Worm (Caenorhabditis elegans) whole organism, L4 larva: ENCODE results near the gene Y54G2A.48.

ENCODE experiments used
- F26F4.8 ChIP-seq: fragments of 200-800 bp; sonication (Bioruptor generic); conservative IDR thresholded peaks from 2 replicates; pipeline ENCODE4 v1.3.6; 2022; ENCODE audit warnings: missing genetic modification characterization, missing compliant biosample characterization
- F37D6.2 ChIP-seq: sonication (generic microtip); optimal IDR thresholded peaks from 2 replicates; lab custom pipeline; 2016; ENCODE audit warnings: mild to moderate bottlenecking, missing genetic modification characterization, missing compliant biosample characterization
- R02D3.7 ChIP-seq: fragments of 150-350 bp; sonication (generic microtip); optimal IDR thresholded peaks from 3 replicates; lab custom pipeline; 2014; ENCODE audit warnings: missing biosample characterization, missing genetic modification characterization
- T26A8.4 ChIP-seq: fragments of 200-800 bp; sonication (Bioruptor generic); IDR thresholded peaks from 2 replicates; pipeline ENCODE4 v1.3.6; 2022; ENCODE audit warnings: missing genetic modification characterization, missing compliant biosample characterization
- ZK337.2 ChIP-seq: fragments of 200-800 bp; sonication (Bioruptor generic); IDR thresholded peaks from 2 replicates; pipeline ENCODE4 v1.3.6; 2022; ENCODE audit warnings: missing genetic modification reagents, missing genetic modification characterization, missing compliant biosample characterization
- ZK546.5 ChIP-seq, 2 experiments: sonication (generic microtip); optimal IDR thresholded peaks; 2 replicates each; lab custom pipeline; 2017; ENCODE audit warnings: missing biosample characterization in 2 of 2, missing genetic modification characterization in 2 of 2
- arid-1 ChIP-seq: fragments of 200-800 bp; sonication (Bioruptor generic); conservative IDR thresholded peaks from 2 replicates; pipeline ENCODE4 v1.3.6; 2022; ENCODE audit warnings: missing genetic modification reagents, missing genetic modification characterization, missing compliant biosample characterization
- ceh-20 ChIP-seq: fragments of 200-800 bp; sonication (Bioruptor generic); IDR thresholded peaks from 2 replicates; pipeline ENCODE4 v1.3.6; 2022; ENCODE audit warnings: missing genetic modification reagents, missing genetic modification characterization, missing compliant biosample characterization
- ces-1 ChIP-seq: fragments of 150-350 bp; sonication (generic microtip); optimal IDR thresholded peaks from 4 replicates; lab custom pipeline; 2014; ENCODE audit warnings: missing biosample characterization, missing genetic modification reagents, missing genetic modification characterization
- daf-16 ChIP-seq, 3 experiments: sonication (generic microtip); optimal IDR thresholded peaks; 2 replicates each; lab custom pipeline; 2016 to 2017; ENCODE audit warnings: missing genetic modification characterization in 3 of 3, missing genetic modification reagents in 3 of 3, mild to moderate bottlenecking in 2 of 3, missing compliant biosample characterization in 2 of 3, missing biosample characterization in 1 of 3, moderate library complexity in 1 of 3
- dmd-6 ChIP-seq: fragments of 200-800 bp; sonication (Bioruptor generic); IDR thresholded peaks from 2 replicates; pipeline ENCODE4 v1.3.6; 2022; ENCODE audit warnings: missing genetic modification reagents, missing genetic modification characterization, missing compliant biosample characterization
- dmd-8 ChIP-seq: fragments of 200-800 bp; sonication (Bioruptor generic); IDR thresholded peaks from 2 replicates; pipeline ENCODE4 v1.3.6; 2022; ENCODE audit warnings: missing genetic modification characterization, missing compliant biosample characterization
- dmd-9 ChIP-seq: fragments of 200-800 bp; sonication (Bioruptor generic); IDR thresholded peaks from 2 replicates; pipeline ENCODE4 v1.3.6; 2022; ENCODE audit warnings: missing genetic modification reagents, missing genetic modification characterization, missing compliant biosample characterization
- duxl-1 ChIP-seq: sonication (generic microtip); optimal IDR thresholded peaks from 2 replicates; lab custom pipeline; 2016; ENCODE audit warnings: mild to moderate bottlenecking, missing genetic modification characterization, moderate library complexity, missing compliant biosample characterization; ENCODE audit not compliant: poor library complexity
- dve-1 ChIP-seq: sonication (generic microtip); optimal IDR thresholded peaks from 2 replicates; lab custom pipeline; 2017; ENCODE audit warnings: antibody characterized with exemption, mild to moderate bottlenecking, missing genetic modification characterization, missing compliant biosample characterization; ENCODE audit not compliant: insufficient read depth
- egl-27 ChIP-seq: sonication (generic microtip); optimal IDR thresholded peaks from 3 replicates; lab custom pipeline; 2017; ENCODE audit warnings: missing biosample characterization, missing genetic modification reagents, missing genetic modification characterization
- gei-8 ChIP-seq: fragments of 200-800 bp; sonication (Bioruptor generic); optimal IDR thresholded peaks from 2 replicates; lab custom pipeline; 2018; ENCODE audit warnings: mild to moderate bottlenecking, missing genetic modification characterization, missing compliant biosample characterization
- hif-1 ChIP-seq, 2 experiments: sonication (generic microtip); optimal IDR thresholded peaks; 2 replicates each; lab custom pipeline; 2016 to 2017; ENCODE audit warnings: missing compliant biosample characterization in 2 of 2, missing genetic modification characterization in 2 of 2, missing genetic modification reagents in 2 of 2, missing genotype in 2 of 2, mild to moderate bottlenecking in 1 of 2
- hlh-11 ChIP-seq: fragments of 200-800 bp; sonication (Bioruptor generic); optimal IDR thresholded peaks from 2 replicates; lab custom pipeline; 2018; ENCODE audit warnings: mild to moderate bottlenecking, missing genetic modification characterization, missing compliant biosample characterization
- lim-7 ChIP-seq: fragments of 200-800 bp; sonication (Bioruptor generic); IDR thresholded peaks from 2 replicates; pipeline ENCODE4 v1.3.6; 2022; ENCODE audit warnings: missing genetic modification characterization, missing compliant biosample characterization
- lin-1 ChIP-seq: fragments of 200-800 bp; sonication (Bioruptor generic); IDR thresholded peaks from 2 replicates; pipeline ENCODE4 v1.3.6; 2022; ENCODE audit warnings: missing genetic modification reagents, missing genetic modification characterization, missing compliant biosample characterization
- lin-39 ChIP-seq: fragments of 150-350 bp; optimal IDR thresholded peaks from 2 replicates; lab custom pipeline; 2014; ENCODE audit warnings: missing biosample characterization, missing genetic modification reagents, missing genetic modification characterization
- madf-5 ChIP-seq, 2 experiments: fragments of 200-800 bp; sonication (Bioruptor generic); IDR thresholded peaks; 2 replicates each; pipeline ENCODE4 v1.3.6; 2022; ENCODE audit warnings: missing compliant biosample characterization in 2 of 2, missing genetic modification characterization in 2 of 2
- nhr-10 ChIP-seq: fragments of 150-350 bp; optimal IDR thresholded peaks from 2 replicates; lab custom pipeline; 2014; ENCODE audit warnings: missing biosample characterization, missing genetic modification characterization
- nhr-11 ChIP-seq: fragments of 150-350 bp; optimal IDR thresholded peaks from 2 replicates; lab custom pipeline; 2014; ENCODE audit warnings: missing biosample characterization, missing genetic modification characterization
- nhr-25 ChIP-seq: sonication (generic microtip); optimal IDR thresholded peaks from 2 replicates; lab custom pipeline; 2017; ENCODE audit warnings: missing genetic modification characterization, mild to moderate bottlenecking, missing compliant biosample characterization, antibody characterized with exemption, moderate library complexity, borderline replicate concordance; ENCODE audit not compliant: insufficient read depth
- nhr-28 ChIP-seq: fragments of 150-350 bp; optimal IDR thresholded peaks from 2 replicates; lab custom pipeline; 2014; ENCODE audit warnings: missing biosample characterization, missing genetic modification characterization
- pqm-1 ChIP-seq: sonication (generic microtip); optimal IDR thresholded peaks from 2 replicates; lab custom pipeline; 2017; ENCODE audit warnings: missing biosample characterization, missing genetic modification characterization
- snpc-1.2 ChIP-seq: fragments of 200-800 bp; sonication (Bioruptor generic); IDR thresholded peaks from 2 replicates; pipeline ENCODE4 v1.3.6; 2022; ENCODE audit warnings: missing genetic modification reagents, missing genetic modification characterization, missing compliant biosample characterization
- tra-1 ChIP-seq: fragments of 200-800 bp; sonication (Bioruptor generic); IDR thresholded peaks from 2 replicates; pipeline ENCODE4 v1.3.6; 2022; ENCODE audit warnings: missing genetic modification reagents, missing genetic modification characterization, missing compliant biosample characterization
- unc-130 ChIP-seq: sonication (generic microtip); optimal IDR thresholded peaks from 2 replicates; lab custom pipeline; 2016; ENCODE audit warnings: missing genetic modification reagents, missing genetic modification characterization, missing compliant biosample characterization
- vab-7 ChIP-seq: fragments of 200-800 bp; sonication (Bioruptor generic); IDR thresholded peaks from 2 replicates; pipeline ENCODE4 v1.3.6; 2022; ENCODE audit warnings: missing genetic modification reagents, missing genetic modification characterization, missing compliant biosample characterization
- zfp-3 ChIP-seq: fragments of 200-800 bp; sonication (Bioruptor generic); conservative IDR thresholded peaks from 2 replicates; pipeline ENCODE4 v1.3.6; 2022; ENCODE audit warnings: missing genetic modification reagents, missing genetic modification characterization, missing compliant biosample characterization
- ztf-7 ChIP-seq: fragments of 150-350 bp; optimal IDR thresholded peaks from 2 replicates; lab custom pipeline; 2014; ENCODE audit warnings: missing biosample characterization, missing genetic modification characterization

Gene Y54G2A.48

DNA sequence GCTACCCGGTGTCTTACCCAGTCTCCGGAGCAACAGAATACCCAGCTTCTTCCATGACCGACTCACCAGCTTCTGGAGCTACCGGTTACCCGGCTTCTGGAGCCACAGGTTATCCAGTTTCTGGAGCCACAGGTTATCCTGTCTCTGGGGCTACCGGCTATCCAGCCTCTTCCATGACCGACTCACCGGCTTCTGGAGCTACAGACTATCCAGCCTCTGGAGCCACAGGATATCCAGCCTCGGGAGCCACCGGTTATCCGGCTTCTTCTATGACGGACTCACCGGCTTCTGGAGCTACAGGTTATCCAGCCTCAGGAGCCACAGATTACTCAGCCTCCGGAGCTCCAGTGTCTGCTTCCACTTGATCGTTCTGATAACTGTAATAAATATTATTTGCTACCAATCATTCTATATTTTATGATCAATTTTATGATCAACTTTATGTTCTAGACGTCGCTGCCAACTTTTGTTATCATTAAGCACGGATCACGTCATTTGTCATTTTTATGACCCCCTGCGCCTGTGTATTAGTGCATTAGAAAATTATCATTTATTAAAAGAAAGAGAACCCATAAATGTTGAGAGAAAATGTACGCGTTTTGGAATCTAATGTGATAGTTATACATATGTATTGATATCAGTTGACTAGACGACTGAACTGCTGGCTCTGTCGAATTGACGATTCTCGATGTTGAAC, 22.7 kb upstream of the Y54G2A.48 start (continued):
- no peak for TF ChIP-seq lin-39
- no peak for TF ChIP-seq ztf-7 (tag; lab: Kevin White, UChicago)
- TF ChIP-seq ZK337.2 (GFP tag; lab: Robert Waterston, UW) = no peak
- peak; percentile 77 for TF ChIP-seq tra-1 (GFP tag; lab: Robert Waterston, UW)
- no peak for TF ChIP-seq nhr-10 (tag; lab: Kevin White, UChicago)
- TF ChIP-seq dmd-6 (GFP tag; lab: Robert Waterston, UW) = peak; percentile 85
- no peak for TF ChIP-seq egl-27
- peak; percentile 73 for TF ChIP-seq nhr-28 (tag; lab: Kevin White, UChicago)
- no peak for TF ChIP-seq T26A8.4 (GFP tag; lab: Robert Waterston, UW)
- no peak for TF ChIP-seq ces-1 (GFP tag; lab: Kevin White, UChicago)
- TF ChIP-seq, all 104 proteins: peak for 16

ce11 chrIV:2854161-2854560, 21.7 kb upstream of the Y54G2A.48 start:
- no peak for TF ChIP-seq daf-16 (GFP tag; optimal IDR thresholded peaks at IDR 0.05; lab: Kevin White, UChicago)
- peak; percentile 80 for TF ChIP-seq daf-16 (tag; optimal IDR thresholded peaks at IDR 0.05; lab: Kevin White, UChicago)
- peak; percentile 27 for TF ChIP-seq pqm-1 (tag; lab: Kevin White, UChicago)
- TF ChIP-seq dve-1 (tag; lab: Kevin White, UChicago) = peak; percentile 27
- no peak for TF ChIP-seq ZK337.2 (GFP tag; lab: Robert Waterston, UW)
- peak; percentile 67 for TF ChIP-seq dmd-6 (GFP tag; lab: Robert Waterston, UW)
- no peak for TF ChIP-seq dmd-8 (GFP tag; lab: Robert Waterston, UW)
- no peak for TF ChIP-seq ZK546.5 (tag; optimal IDR thresholded peaks at IDR 0.05; lab: Kevin White, UChicago)
- TF ChIP-seq nhr-28 (tag; lab: Kevin White, UChicago) = peak; percentile 27
- TF ChIP-seq hlh-11 (tag; lab: Kevin White, UChicago) = peak; percentile 43
- TF ChIP-seq zfp-3 = no peak
- TF ChIP-seq, all 104 proteins: peak for 6

ce11 chrIV:2853164-2853563, 20.7 kb upstream of the Y54G2A.48 start, which contains the start of gene Y54G2A.49:
Gene Y54G2A.49, minus strand, starts transcription at chrIV:2853264.
- TF ChIP-seq ZK337.2 (GFP tag; lab: Robert Waterston, UW) (no peak), nhr-25 (tag; lab: Kevin White, UChicago) (no peak), nhr-11 (tag; lab: Kevin White, UChicago) (no peak), pqm-1 (tag; lab: Kevin White, UChicago) (no peak), hif-1 (tag; optimal IDR thresholded peaks at IDR 0.05; lab: Kevin White, UChicago) (no peak), lim-7 (GFP tag; lab: Robert Waterston, UW) (no peak), F26F4.8 (GFP tag; lab: Robert Waterston, UW) (no peak), unc-130 (GFP tag; lab: Kevin White, UChicago) (no peak), dve-1 (tag; lab: Kevin White, UChicago) (no peak), ceh-20 (GFP tag; lab: Robert Waterston, UW) (no peak), arid-1 (GFP tag; lab: Robert Waterston, UW) (no peak), vab-7 (GFP tag; lab: Robert Waterston, UW) (no peak), lin-1 (GFP tag; lab: Robert Waterston, UW) (no peak), duxl-1 (tag; lab: Kevin White, UChicago) (no peak), dmd-9 (GFP tag; lab: Robert Waterston, UW) (no peak), madf-5 (GFP tag; IDR thresholded peaks at IDR 0.05; lab: Robert Waterston, UW) (no peak), F37D6.2 (tag; lab: Kevin White, UChicago) (no peak), gei-8 (GFP tag; lab: Kevin White, UChicago) (no peak), snpc-1.2 (GFP tag; lab: Robert Waterston, UW) (no peak), R02D3.7 (tag; lab: Kevin White, UChicago) (no peak)
